Worm (Caenorhabditis elegans) whole organism, L2 larva: Measurements from ENCODE around the gene gfi-1.

Source experiments
- alr-1 ChIP-seq: fragments of 150-350 bp; optimal IDR thresholded peaks from 2 replicates; lab custom pipeline; 2014; ENCODE audit warnings: missing biosample characterization, missing genetic modification characterization
- aly-2 ChIP-seq: fragments of 150-350 bp; optimal IDR thresholded peaks from 2 replicates; lab custom pipeline; 2014; ENCODE audit warnings: missing biosample characterization, missing genetic modification characterization
- ceh-82 ChIP-seq: fragments of 150-350 bp; optimal IDR thresholded peaks from 2 replicates; lab custom pipeline; 2014; ENCODE audit warnings: missing biosample characterization, missing genetic modification characterization
- lin-11 ChIP-seq: fragments of 150-350 bp; sonication (generic microtip); optimal IDR thresholded peaks from 2 replicates; lab custom pipeline; 2014; ENCODE audit warnings: missing biosample characterization, missing genetic modification characterization, inconsistent platforms, mixed read lengths
- lin-13 ChIP-seq: fragments of 150-350 bp; optimal IDR thresholded peaks from 2 replicates; lab custom pipeline; 2014; ENCODE audit warnings: missing biosample characterization, missing genetic modification reagents, missing genetic modification characterization
- lin-39 ChIP-seq: fragments of 150-350 bp; optimal IDR thresholded peaks from 2 replicates; lab custom pipeline; 2014; ENCODE audit warnings: missing biosample characterization, missing genetic modification reagents, missing genetic modification characterization
- mdl-1 ChIP-seq, 2 experiments: fragments of 150-350 bp in 1 of 2; sonication (generic microtip) in 1 of 2; optimal IDR thresholded peaks; 2 replicates each; lab custom pipeline; 2017; ENCODE audit warnings: missing biosample characterization in 2 of 2, missing genetic modification characterization in 2 of 2
- nhr-11 ChIP-seq: fragments of 150-350 bp; optimal IDR thresholded peaks from 2 replicates; lab custom pipeline; 2014; ENCODE audit warnings: missing biosample characterization, missing genetic modification characterization
- nhr-12 ChIP-seq: fragments of 150-350 bp; optimal IDR thresholded peaks from 2 replicates; lab custom pipeline; 2014; ENCODE audit warnings: missing biosample characterization, missing genetic modification characterization
- nhr-237 ChIP-seq: fragments of 150-350 bp; optimal IDR thresholded peaks from 2 replicates; lab custom pipeline; 2014; ENCODE audit warnings: missing biosample characterization, missing genetic modification characterization
- skn-1 ChIP-seq: sonication (generic microtip); optimal IDR thresholded peaks from 2 replicates; lab custom pipeline; 2017; ENCODE audit warnings: missing biosample characterization, missing genetic modification characterization
- snpc-4 ChIP-seq: fragments of 150-350 bp; optimal IDR thresholded peaks from 2 replicates; lab custom pipeline; 2014; ENCODE audit warnings: missing biosample characterization, missing genetic modification characterization

- TF ChIP-seq snpc-4 (tag; lab: Kevin White, UChicago) (no peak), aly-2 (tag; lab: Kevin White, UChicago) (no peak), mdl-1 (tag; optimal IDR thresholded peaks at IDR 0.05; lab: Kevin White, UChicago) (no peak), nhr-237 (no peak), lin-13 (no peak), ceh-82 (tag; lab: Kevin White, UChicago) (no peak), skn-1 (tag; lab: Kevin White, UChicago) (no peak), alr-1 (no peak), nhr-11 (tag; lab: Kevin White, UChicago) (no peak), lin-39 (no peak), lin-11 (tag; lab: Kevin White, UChicago) (no peak), nhr-12 (tag; lab: Kevin White, UChicago) (no peak)
Measured at ce11 chrV:6361688-6362087, 38.0 kb downstream of the gfi-1 start.
